Worm (Caenorhabditis elegans): Measurements from ENCODE around the gene col-163.
"Not testable (repeated sequence)": the region's sequence is repeated elsewhere in the genome, so short reads cannot be mapped to it uniquely, and the experiment has no call there.

Gene col-163

ce11 chrV:20556260-20556659 is 43.6 kb upstream of the col-163 start, which contains the start of gene Y38H6C.23:
Y38H6C.23 (minus strand) TSS chrV:20556360.
- TF ChIP-seq nhr-232 (tag; optimal IDR thresholded peaks at IDR 0.05) = no peak
- TF ChIP-seq zip-5 (tag; optimal IDR thresholded peaks at IDR 0.05) = no peak
- no peak for TF ChIP-seq hlh-8 (tag; optimal IDR thresholded peaks at IDR 0.05)
- TF ChIP-seq che-1 (tag; optimal IDR thresholded peaks at IDR 0.05) = no peak
- TF ChIP-seq ets-4 (tag; optimal IDR thresholded peaks at IDR 0.05) = no peak
- no peak for TF ChIP-seq fkh-10 (GFP tag; optimal IDR thresholded peaks at IDR 0.05)
- no peak for TF ChIP-seq unc-42 (tag; optimal IDR thresholded peaks at IDR 0.05)
- no peak for TF ChIP-seq lim-6 (tag; optimal IDR thresholded peaks at IDR 0.05)
- no peak for TF ChIP-seq odd-2 (tag; optimal IDR thresholded peaks at IDR 0.05)
- TF ChIP-seq F13H6.1 (tag; optimal IDR thresholded peaks at IDR 0.05) = no peak
- no peak for TF ChIP-seq pros-1 (tag; optimal IDR thresholded peaks at IDR 0.05)
- no peak for TF ChIP-seq ceh-14 (tag; optimal IDR thresholded peaks at IDR 0.05)
- no peak for TF ChIP-seq ceh-2 (tag; optimal IDR thresholded peaks at IDR 0.05)
- TF ChIP-seq fax-1 (tag; optimal IDR thresholded peaks at IDR 0.05) = no peak
- no peak for TF ChIP-seq K02D7.2 (tag; optimal IDR thresholded peaks at IDR 0.05)

ce11 chrV:20558270-20558669 is 41.6 kb upstream of the col-163 start, which contains the start of gene abf-4:
abf-4 (minus strand) TSS chrV:20558370.
- TF ChIP-seq hlh-15 (tag; optimal IDR thresholded peaks at IDR 0.05) = no peak
- TF ChIP-seq hlh-8 (tag; optimal IDR thresholded peaks at IDR 0.05) = no peak
- TF ChIP-seq pha-2 (tag; optimal IDR thresholded peaks at IDR 0.05) = no peak

ce11 chrV:20561795-20562194 is 38.1 kb upstream of the col-163 start, which contains the start of gene F26F2.1:
F26F2.1 (minus strand) TSS chrV:20561895.
- TF ChIP-seq ceh-45 (GFP tag; IDR thresholded peaks at IDR 0.05) (no peak), unc-42 (tag; optimal IDR thresholded peaks at IDR 0.05) (no peak), C08G9.2 (tag; optimal IDR thresholded peaks at IDR 0.05) (no peak), pax-1 (tag; optimal IDR thresholded peaks at IDR 0.05) (no peak)

ce11 chrV:20564054-20564453 is 35.8 kb upstream of the col-163 start, which contains the start of gene F26F2.13:
F26F2.13 (plus strand) TSS chrV:20564354.
- TF ChIP-seq hlh-8, ceh-22, ceh-48 (tag; optimal IDR thresholded peaks at IDR 0.05): not testable (repeated sequence)

ce11 chrV:20566454-20566853 is 33.4 kb upstream of the col-163 start, which contains the start of gene F26F2.3:
F26F2.3 (minus strand) TSS chrV:20566554.
- no peak for TF ChIP-seq zip-5 (tag; optimal IDR thresholded peaks at IDR 0.05)
- no peak for TF ChIP-seq sox-2 (GFP tag; IDR thresholded peaks at IDR 0.05)
- TF ChIP-seq ceh-45 (GFP tag; IDR thresholded peaks at IDR 0.05) = no peak
- no peak for TF ChIP-seq nhr-11 (tag; optimal IDR thresholded peaks at IDR 0.05)
- TF ChIP-seq nfya-1 (tag; optimal IDR thresholded peaks at IDR 0.05) = no peak
- no peak for TF ChIP-seq F13H6.1 (tag; optimal IDR thresholded peaks at IDR 0.05)
- no peak for TF ChIP-seq npax-4 (tag; optimal IDR thresholded peaks at IDR 0.05)
- no peak for TF ChIP-seq hlh-6 (tag; optimal IDR thresholded peaks at IDR 0.05)
- TF ChIP-seq ceh-31 (tag; optimal IDR thresholded peaks at IDR 0.05) = no peak
- TF ChIP-seq unc-55 (GFP tag; optimal IDR thresholded peaks at IDR 0.05) = no peak

ce11 chrV:20568995-20569394 is 30.9 kb upstream of the col-163 start, which contains the start of gene F26F2.4:
F26F2.4 (plus strand) TSS chrV:20569295.
- not testable (repeated sequence) for TF ChIP-seq unc-86 (tag; optimal IDR thresholded peaks at IDR 0.05); dve-1 (tag; optimal IDR thresholded peaks at IDR 0.05); fkh-10 (GFP tag; optimal IDR thresholded peaks at IDR 0.05)

- TF ChIP-seq ahr-1 (tag; optimal IDR thresholded peaks at IDR 0.05) (no peak), F13H6.1 (tag; optimal IDR thresholded peaks at IDR 0.05) (no peak), elt-4 (tag; optimal IDR thresholded peaks at IDR 0.05) (no peak), nfya-1 (tag; optimal IDR thresholded peaks at IDR 0.05) (no peak), syd-9 (tag; optimal IDR thresholded peaks at IDR 0.05) (no peak), ceh-6 (GFP tag; optimal IDR thresholded peaks at IDR 0.05) (no peak), mec-3 (tag; optimal IDR thresholded peaks at IDR 0.05; ENCODE audit: borderline replicate concordance) (no peak), C08G9.2 (tag; optimal IDR thresholded peaks at IDR 0.05) (no peak), hlh-13 (GFP tag; optimal IDR thresholded peaks at IDR 0.05) (no peak), fax-1 (tag; optimal IDR thresholded peaks at IDR 0.05) (no peak), ceh-48 (tag; optimal IDR thresholded peaks at IDR 0.05) (no peak), K09A11.1 (tag; optimal IDR thresholded peaks at IDR 0.05; ENCODE audit: insufficient read depth) (no peak), unc-3 (GFP tag; conservative IDR thresholded peaks at IDR 0.05) (no peak), unc-3 (tag; optimal IDR thresholded peaks at IDR 0.05) (no peak), ceh-24 (tag; optimal IDR thresholded peaks at IDR 0.05) (no peak), pros-1 (tag; optimal IDR thresholded peaks at IDR 0.05) (no peak)
Observed at ce11 chrV:20573392-20573791, 26.5 kb upstream of the col-163 start, which contains the start of gene F26F2.5. F26F2.5 (plus strand) TSS chrV:20573692.
